Fruit fly (Drosophila melanogaster) whole organism, embryonic: Measurements from ENCODE around the gene Rab19.
A peak's percentile ranks its signal among the peaks of the same experiment; 100 is the strongest.

ENCODE experiments used
- Awh ChIP-seq: fragments of 200-800 bp; sonication (Bioruptor generic); IDR thresholded peaks from 2 replicates; pipeline ENCODE4, ENCODE4 v1.3.6; 2022; ENCODE audit warnings: missing biosample characterization, missing genetic modification characterization
- CG1024 ChIP-seq: fragments of 200-800 bp; sonication (Bioruptor generic); IDR thresholded peaks from 2 replicates; pipeline ENCODE4 v1.3.6; 2022; ENCODE audit warnings: missing biosample characterization, missing genetic modification characterization
- CG10366 ChIP-seq: fragments of 200-800 bp; sonication (Bioruptor generic); IDR thresholded peaks from 2 replicates; pipeline ENCODE4 v1.3.6; 2022; ENCODE audit warnings: missing biosample characterization, missing genetic modification characterization
- CG11247 ChIP-seq: fragments of 200-800 bp; sonication (Bioruptor generic); IDR thresholded peaks from 2 replicates; pipeline ENCODE4 v1.3.6; 2022; ENCODE audit warnings: missing biosample characterization, missing genetic modification characterization
- CG12219 ChIP-seq: fragments of 200-800 bp; sonication (Bioruptor generic); optimal IDR thresholded peaks from 3 replicates; lab custom pipeline; 2018; ENCODE audit warnings: missing biosample characterization, mild to moderate bottlenecking, missing genetic modification characterization
- CG13894 ChIP-seq: fragments of 200-800 bp; sonication (Bioruptor generic); optimal IDR thresholded peaks from 3 replicates; lab custom pipeline; 2018; ENCODE audit warnings: missing biosample characterization, mild to moderate bottlenecking, missing genetic modification characterization, moderate library complexity
- CG16813 ChIP-seq: fragments of 200-800 bp; sonication (Bioruptor generic); IDR thresholded peaks from 3 replicates; pipeline ENCODE4 v1.3.6; 2022; ENCODE audit warnings: missing biosample characterization, missing genetic modification characterization; ENCODE audit not compliant: partially characterized antibody
- CG18011 ChIP-seq: fragments of 200-800 bp; sonication (Bioruptor generic); optimal IDR thresholded peaks from 2 replicates; lab custom pipeline; 2017; ENCODE audit warnings: missing biosample characterization, missing genetic modification characterization, mild to moderate bottlenecking, moderate library complexity, missing genotype
- CG3065 ChIP-seq: fragments of 200-800 bp; sonication (Bioruptor generic); optimal IDR thresholded peaks from 2 replicates; lab custom pipeline; 2016; ENCODE audit warnings: missing biosample characterization, missing genetic modification characterization
- CG31388 ChIP-seq: fragments of 200-800 bp; sonication (Bioruptor generic); optimal IDR thresholded peaks from 2 replicates; lab custom pipeline; 2016; ENCODE audit warnings: missing biosample characterization, missing genetic modification characterization
- CG4328 ChIP-seq: fragments of 200-800 bp; sonication (Bioruptor generic); optimal IDR thresholded peaks from 3 replicates; lab custom pipeline; 2017; ENCODE audit warnings: missing biosample characterization, missing genetic modification reagents, missing genetic modification characterization
- CG43689 ChIP-seq: fragments of 200-800 bp; sonication (Bioruptor generic); IDR thresholded peaks from 2 replicates; pipeline ENCODE4 v1.3.6; 2022; ENCODE audit warnings: missing biosample characterization, missing genetic modification characterization
- CG5180 ChIP-seq: fragments of 200-800 bp; sonication (Bioruptor generic); optimal IDR thresholded peaks from 3 replicates; lab custom pipeline; 2017; ENCODE audit warnings: missing biosample characterization, missing genetic modification characterization, mild to moderate bottlenecking, moderate library complexity, missing genetic modification reagents
- CG6175 ChIP-seq: fragments of 200-800 bp; sonication (Bioruptor generic); IDR thresholded peaks from 3 replicates; pipeline ENCODE4 v1.3.6; 2022; ENCODE audit warnings: missing biosample characterization, missing genetic modification characterization
- CG6683 ChIP-seq: fragments of 200-800 bp; sonication (Bioruptor generic); optimal IDR thresholded peaks from 2 replicates; lab custom pipeline; 2017; ENCODE audit warnings: missing biosample characterization, mild to moderate bottlenecking, missing genetic modification characterization, missing genetic modification reagents
- CG6813 ChIP-seq: fragments of 200-800 bp; sonication (Bioruptor generic); optimal IDR thresholded peaks from 2 replicates; lab custom pipeline; 2017; ENCODE audit warnings: missing biosample characterization, missing genetic modification characterization, mild to moderate bottlenecking, moderate library complexity, missing genetic modification reagents
- CG7357 ChIP-seq: fragments of 200-800 bp; sonication (Bioruptor generic); IDR thresholded peaks from 3 replicates; pipeline ENCODE4 v1.3.6; 2022; ENCODE audit warnings: missing biosample characterization, missing genetic modification characterization
- CG8089 ChIP-seq: fragments of 200-800 bp; sonication (Bioruptor generic); optimal IDR thresholded peaks from 3 replicates; lab custom pipeline; 2016; ENCODE audit warnings: missing biosample characterization, missing genetic modification characterization
- CG8478 ChIP-seq: fragments of >200 bp; optimal IDR thresholded peaks from 2 replicates; lab custom pipeline; 2018
- CG9437 ChIP-seq: fragments of 200-800 bp; sonication (Bioruptor generic); optimal IDR thresholded peaks from 2 replicates; lab custom pipeline; 2018; ENCODE audit warnings: missing biosample characterization, mild to moderate bottlenecking, missing genetic modification characterization
- D19A ChIP-seq: fragments of 200-800 bp; optimal IDR thresholded peaks from 3 replicates; lab custom pipeline; 2019; ENCODE audit warnings: missing biosample characterization, mild to moderate bottlenecking, missing genetic modification characterization, moderate library complexity
- E2f2 ChIP-seq: fragments of 200-800 bp; sonication (Bioruptor generic); IDR thresholded peaks from 2 replicates; pipeline ENCODE4 v1.3.6; 2022; ENCODE audit warnings: missing biosample characterization, missing genetic modification characterization
- Fer1 ChIP-seq: fragments of 200-800 bp; sonication (Bioruptor generic); optimal IDR thresholded peaks from 2 replicates; lab custom pipeline; 2017; ENCODE audit warnings: missing biosample characterization, mild to moderate bottlenecking, missing genetic modification characterization
- Hey ChIP-seq: fragments of 200-800 bp; sonication (Bioruptor generic); optimal IDR thresholded peaks from 3 replicates; lab custom pipeline; 2018; ENCODE audit warnings: missing biosample characterization, mild to moderate bottlenecking, missing genetic modification characterization
- HmgD ChIP-seq: fragments of 200-800 bp; sonication (Bioruptor generic); optimal IDR thresholded peaks from 3 replicates; lab custom pipeline; 2016; ENCODE audit warnings: missing biosample characterization, missing genetic modification characterization
- Lpt ChIP-seq: fragments of >200 bp; optimal IDR thresholded peaks from 2 replicates; lab custom pipeline; 2018; ENCODE audit warnings: missing biosample characterization, missing genetic modification characterization
- Neu2 ChIP-seq: fragments of 200-800 bp; sonication (Bioruptor generic); optimal IDR thresholded peaks from 3 replicates; lab custom pipeline; 2016; ENCODE audit warnings: missing biosample characterization, missing genetic modification characterization, borderline replicate concordance
- Nf-YB ChIP-seq: fragments of 200-800 bp; sonication (Bioruptor generic); optimal IDR thresholded peaks from 3 replicates; lab custom pipeline; 2019; ENCODE audit warnings: missing biosample characterization, mild to moderate bottlenecking, missing genetic modification characterization, moderate library complexity
- NfI ChIP-seq: fragments of 200-800 bp; sonication (Bioruptor generic); optimal IDR thresholded peaks from 3 replicates; lab custom pipeline; 2018; ENCODE audit warnings: missing biosample characterization, mild to moderate bottlenecking, missing genetic modification characterization, moderate library complexity
- Side ChIP-seq: fragments of 200-800 bp; sonication (Bioruptor generic); optimal IDR thresholded peaks from 2 replicates; lab custom pipeline; 2016; ENCODE audit warnings: missing biosample characterization, missing genetic modification characterization
- TFAM ChIP-seq: fragments of 200-800 bp; sonication (Bioruptor generic); optimal IDR thresholded peaks from 2 replicates; lab custom pipeline; 2017; ENCODE audit warnings: missing biosample characterization, missing genetic modification characterization, inconsistent platforms
- Trl ChIP-seq, 3 experiments: fragments of >200 bp in 2 of 3; fragments of 200-800 bp in 1 of 3; sonication (Bioruptor generic) in 1 of 3; optimal IDR thresholded peaks; 2 replicates in 1 of 3; 3 replicates in 2 of 3; lab custom pipeline; 2016 to 2017; ENCODE audit warnings: missing biosample characterization in 1 of 3, missing genetic modification characterization in 1 of 3
- ab ChIP-seq: fragments of 200-800 bp; sonication (Bioruptor generic); optimal IDR thresholded peaks from 2 replicates; lab custom pipeline; 2016; ENCODE audit warnings: missing biosample characterization, missing genetic modification characterization
- ase ChIP-seq: fragments of 200-800 bp; sonication (Bioruptor generic); IDR thresholded peaks from 3 replicates; pipeline ENCODE4 v1.3.6; 2022; ENCODE audit warnings: missing biosample characterization, missing genetic modification characterization
- cato ChIP-seq: fragments of 200-800 bp; sonication (Bioruptor generic); optimal IDR thresholded peaks from 2 replicates; lab custom pipeline; 2016; ENCODE audit warnings: missing biosample characterization, missing genetic modification characterization, borderline replicate concordance
- chinmo ChIP-seq: fragments of 200-800 bp; sonication (Bioruptor generic); IDR thresholded peaks from 4 replicates; pipeline ENCODE4 v1.3.6; 2022; ENCODE audit warnings: missing biosample characterization, missing genetic modification characterization; ENCODE audit not compliant: partially characterized antibody
- crol ChIP-seq: fragments of 200-800 bp; sonication (Bioruptor generic); IDR thresholded peaks from 2 replicates; pipeline ENCODE4 v1.3.6; 2022; ENCODE audit warnings: missing biosample characterization, missing genetic modification characterization
- da ChIP-seq: fragments of 200-800 bp; sonication (Bioruptor generic); optimal IDR thresholded peaks from 2 replicates; lab custom pipeline; 2016; ENCODE audit warnings: missing biosample characterization, missing genetic modification characterization
- dmrt99B ChIP-seq: fragments of 200-800 bp; sonication (Bioruptor generic); optimal IDR thresholded peaks from 2 replicates; lab custom pipeline; 2018; ENCODE audit warnings: missing biosample characterization, mild to moderate bottlenecking, missing genetic modification characterization, moderate library complexity
- exex ChIP-seq: fragments of 200-800 bp; sonication (Bioruptor generic); optimal IDR thresholded peaks from 4 replicates; lab custom pipeline; 2018; ENCODE audit warnings: missing biosample characterization, mild to moderate bottlenecking, missing genetic modification characterization, moderate library complexity
- ham ChIP-seq: fragments of 200-800 bp; sonication (Bioruptor generic); IDR thresholded peaks from 2 replicates; pipeline ENCODE4 v1.3.6; 2022; ENCODE audit warnings: missing biosample characterization, missing genetic modification characterization
- hb ChIP-seq: fragments of 200-800 bp; sonication (Bioruptor generic); IDR thresholded peaks from 3 replicates; pipeline ENCODE4 v1.3.6; 2022; ENCODE audit warnings: missing biosample characterization, missing genetic modification characterization; ENCODE audit not compliant: partially characterized antibody
- her ChIP-seq: fragments of 200-800 bp; sonication (Bioruptor generic); optimal IDR thresholded peaks from 2 replicates; lab custom pipeline; 2016; ENCODE audit warnings: missing biosample characterization, missing genetic modification characterization
- kah ChIP-seq: fragments of 200-800 bp; sonication (Bioruptor generic); optimal IDR thresholded peaks from 2 replicates; lab custom pipeline; 2018; ENCODE audit warnings: missing biosample characterization, mild to moderate bottlenecking, missing genetic modification characterization
- pho ChIP-seq: fragments of 200-800 bp; sonication (Bioruptor generic); optimal IDR thresholded peaks from 2 replicates; lab custom pipeline; 2016; ENCODE audit warnings: missing biosample characterization, missing genetic modification characterization
- sc ChIP-seq, 3 experiments: fragments of >200 bp in 2 of 3; fragments of 200-800 bp in 1 of 3; sonication (Bioruptor generic) in 1 of 3; optimal IDR thresholded peaks; 2 replicates in 2 of 3; 3 replicates in 1 of 3; lab custom pipeline; 2017; ENCODE audit warnings: mild to moderate bottlenecking in 1 of 3, missing biosample characterization in 1 of 3, missing genetic modification characterization in 1 of 3, missing genetic modification reagents in 1 of 3
- scrt ChIP-seq: fragments of 200-800 bp; sonication (Bioruptor generic); optimal IDR thresholded peaks from 2 replicates; lab custom pipeline; 2018; ENCODE audit warnings: missing biosample characterization, mild to moderate bottlenecking, missing genetic modification characterization, moderate library complexity
- tna ChIP-seq: fragments of 200-800 bp; sonication (Bioruptor generic); IDR thresholded peaks from 2 replicates; pipeline ENCODE4 v1.3.6; 2022; ENCODE audit warnings: missing biosample characterization, missing genetic modification characterization; ENCODE audit not compliant: partially characterized antibody

Gene Rab19

dm6 chr3L:8340264-8341095 is 43.7 kb downstream of the Rab19 start, which contains the start of the genes Prim1 and CG7083 (continued):
- TF ChIP-seq CG5180 (GFP tag; lab: Kevin White, UChicago) (no peak), Side (GFP tag; lab: Kevin White, UChicago) (peak; percentile 25), CG10366 (GFP tag; lab: Robert Waterston, UW) (peak; percentile 12; the same call in 1 of the 2 replicates), CG1024 (GFP tag; lab: Robert Waterston, UW) (no peak), ase (GFP tag; lab: Robert Waterston, UW) (no peak), her (GFP tag; lab: Kevin White, UChicago) (peak; percentile 61), kah (GFP tag; lab: Kevin White, UChicago) (no peak), CG13894 (tag; lab: Kevin White, UChicago) (no peak), scrt (GFP tag; lab: Kevin White, UChicago) (peak; percentile 75), CG3065 (no peak), NfI (GFP tag; lab: Kevin White, UChicago) (peak; percentile 60), CG6683 (GFP tag; lab: Kevin White, UChicago) (no peak), Fer1 (peak; percentile 59), sc (optimal IDR thresholded peaks at IDR 0.05; lab: Kevin White, UChicago) (no peak), sc (GFP tag; optimal IDR thresholded peaks at IDR 0.05; lab: Kevin White, UChicago) (peak; percentile 48), Neu2 (GFP tag; lab: Kevin White, UChicago) (no peak), CG16813 (GFP tag; lab: Robert Waterston, UW) (no peak), cato (no peak), Awh (no peak), HmgD (GFP tag; lab: Kevin White, UChicago) (peak; percentile 26), pho (GFP tag; lab: Kevin White, UChicago) (peak; percentile 71), chinmo (GFP tag; lab: Robert Waterston, UW) (no peak), hb (GFP tag; lab: Robert Waterston, UW) (no peak), tna (GFP tag; lab: Robert Waterston, UW) (no peak), CG11247 (no peak), CG43689 (GFP tag; lab: Robert Waterston, UW) (no peak), exex (tag; lab: Kevin White, UChicago) (peak; percentile 35), crol (GFP tag; lab: Robert Waterston, UW) (no peak), D19A (tag; lab: Kevin White, UChicago) (no peak), Nf-YB (no peak), CG7357 (GFP tag; lab: Robert Waterston, UW) (no peak), CG18011 (GFP tag; lab: Kevin White, UChicago) (peak; percentile 56), dmrt99B (tag; lab: Kevin White, UChicago) (no peak), CG8089 (GFP tag; lab: Kevin White, UChicago) (no peak), CG6813 (GFP tag; lab: Kevin White, UChicago) (peak; percentile 26), CG12219 (GFP tag; lab: Kevin White, UChicago) (peak; percentile 14), ab (GFP tag; lab: Kevin White, UChicago) (no peak), CG4328 (GFP tag; lab: Kevin White, UChicago) (no peak), da (GFP tag; lab: Kevin White, UChicago) (peak; percentile 43), Trl (optimal IDR thresholded peaks at IDR 0.05; lab: Kevin White, UChicago) (no peak), Trl (GFP tag; optimal IDR thresholded peaks at IDR 0.05; lab: Kevin White, UChicago) (peak; percentile 65), ham (GFP tag; lab: Robert Waterston, UW) (no peak), TFAM (GFP tag; lab: Kevin White, UChicago) (no peak), CG31388 (GFP tag; lab: Kevin White, UChicago) (peak; percentile 7), CG6175 (GFP tag; lab: Robert Waterston, UW) (no peak), CG8478 (lab: Kevin White, UChicago) (no peak), CG9437 (GFP tag; lab: Kevin White, UChicago) (peak; percentile 46), Hey (tag; lab: Kevin White, UChicago) (no peak), E2f2 (GFP tag; lab: Robert Waterston, UW) (peak; percentile 82), Lpt (GFP tag; lab: Kevin White, UChicago) (no peak)
